Fruit fly (Drosophila melanogaster): ENCODE results near the gene Surf4.

Gene Surf4

dm6 chr3R:15330472-15330871 is 15.5 kb downstream of the Surf4 start, which contains the start of gene mRpL9:
TSS of gene mRpL9 (plus strand) at chr3R:15330738.
- no peak for TF ChIP-seq ttk (optimal IDR thresholded peaks at IDR 0.05)
- TF ChIP-seq h (optimal IDR thresholded peaks at IDR 0.05) = no peak
- TF ChIP-seq Myc (optimal IDR thresholded peaks at IDR 0.05) = no peak
- no peak for TF ChIP-seq Sin3A (optimal IDR thresholded peaks at IDR 0.05)
- no peak for TF ChIP-seq insv (optimal IDR thresholded peaks at IDR 0.05)
- TF ChIP-seq psq (optimal IDR thresholded peaks at IDR 0.05) = no peak

- TF ChIP-seq ttk (optimal IDR thresholded peaks at IDR 0.05) (no peak), Myc (optimal IDR thresholded peaks at IDR 0.05) (no peak)
Observed at dm6 chr3R:15328083-15328779, 17.7 kb downstream of the Surf4 start, which contains the start of the genes CG6236 and ea. TSS of gene CG6236 (minus strand) at chr3R:15328269. TSS of gene ea (plus strand) at chr3R:15328729.

- TF ChIP-seq Myc (optimal IDR thresholded peaks at IDR 0.05) = no peak
- TF ChIP-seq psq (optimal IDR thresholded peaks at IDR 0.05) = no peak
- no peak for TF ChIP-seq insv (optimal IDR thresholded peaks at IDR 0.05)
- TF ChIP-seq ttk (optimal IDR thresholded peaks at IDR 0.05) = no peak
- TF ChIP-seq Sin3A (optimal IDR thresholded peaks at IDR 0.05) = no peak
- TF ChIP-seq h (optimal IDR thresholded peaks at IDR 0.05) = no peak
Observed at dm6 chr3R:15320747-15321085, 25.3 kb downstream of the Surf4 start, which contains the start of gene ear. TSS of gene ear (plus strand) at chr3R:15320756.

- no peak for TF ChIP-seq h (optimal IDR thresholded peaks at IDR 0.05)
- TF ChIP-seq psq (optimal IDR thresholded peaks at IDR 0.05) = no peak
- TF ChIP-seq insv (optimal IDR thresholded peaks at IDR 0.05) = no peak
Observed at dm6 chr3R:15319912-15320746, 25.8 kb downstream of the Surf4 start, which contains the start of the genes CG6276 and CG44040. TSS of gene CG6276 (minus strand) at chr3R:15320069. TSS of gene CG44040 (plus strand) at chr3R:15320378.

- TF ChIP-seq insv (optimal IDR thresholded peaks at IDR 0.05) (no peak), psq (optimal IDR thresholded peaks at IDR 0.05) (no peak), h (optimal IDR thresholded peaks at IDR 0.05) (no peak), Sin3A (optimal IDR thresholded peaks at IDR 0.05) (no peak), Myc (optimal IDR thresholded peaks at IDR 0.05) (no peak), ttk (optimal IDR thresholded peaks at IDR 0.05) (no peak)
Observed at dm6 chr3R:15316326-15316725, 29.6 kb downstream of the Surf4 start, which contains the start of gene CG14866. TSS of gene CG14866 (plus strand) at chr3R:15316471.

- TF ChIP-seq ttk (optimal IDR thresholded peaks at IDR 0.05) (no peak), insv (optimal IDR thresholded peaks at IDR 0.05) (no peak), Myc (optimal IDR thresholded peaks at IDR 0.05) (no peak), h (optimal IDR thresholded peaks at IDR 0.05) (no peak), Sin3A (optimal IDR thresholded peaks at IDR 0.05) (no peak), psq (optimal IDR thresholded peaks at IDR 0.05) (no peak)
Observed at dm6 chr3R:15313836-15314235, 32.1 kb downstream of the Surf4 start.

- TF ChIP-seq Myc (optimal IDR thresholded peaks at IDR 0.05) = no peak
- no peak for TF ChIP-seq Sin3A (optimal IDR thresholded peaks at IDR 0.05)
- TF ChIP-seq insv (optimal IDR thresholded peaks at IDR 0.05) = no peak
- TF ChIP-seq psq (optimal IDR thresholded peaks at IDR 0.05) = no peak
- TF ChIP-seq h (optimal IDR thresholded peaks at IDR 0.05) = no peak
- no peak for TF ChIP-seq ttk (optimal IDR thresholded peaks at IDR 0.05)
Observed at dm6 chr3R:15310695-15311094, 35.3 kb downstream of the Surf4 start.

- TF ChIP-seq ttk (optimal IDR thresholded peaks at IDR 0.05) (no peak), Myc (optimal IDR thresholded peaks at IDR 0.05) (no peak), insv (optimal IDR thresholded peaks at IDR 0.05) (no peak), Sin3A (optimal IDR thresholded peaks at IDR 0.05) (no peak), psq (optimal IDR thresholded peaks at IDR 0.05) (no peak)
Observed at dm6 chr3R:15309924-15310323, 36.1 kb downstream of the Surf4 start, which contains the start of gene Tm2. TSS of gene Tm2 (plus strand) at chr3R:15310193.

dm6 chr3R:15305246-15305645 is 40.7 kb downstream of the Surf4 start:
- TF ChIP-seq Sin3A (optimal IDR thresholded peaks at IDR 0.05) (no peak), insv (optimal IDR thresholded peaks at IDR 0.05) (no peak), ttk (optimal IDR thresholded peaks at IDR 0.05) (no peak), h (optimal IDR thresholded peaks at IDR 0.05) (no peak)

- TF ChIP-seq Sin3A (optimal IDR thresholded peaks at IDR 0.05) (no peak), insv (optimal IDR thresholded peaks at IDR 0.05) (no peak), h (optimal IDR thresholded peaks at IDR 0.05) (no peak), ttk (optimal IDR thresholded peaks at IDR 0.05) (no peak), Myc (optimal IDR thresholded peaks at IDR 0.05) (no peak), psq (optimal IDR thresholded peaks at IDR 0.05) (no peak)
Observed at dm6 chr3R:15297904-15298303, 48.1 kb downstream of the Surf4 start.

dm6 chr3R:15293878-15294350 is 52.1 kb downstream of the Surf4 start:
- no peak for TF ChIP-seq ttk (optimal IDR thresholded peaks at IDR 0.05)
- TF ChIP-seq insv (optimal IDR thresholded peaks at IDR 0.05) = no peak
- no peak for TF ChIP-seq Myc (optimal IDR thresholded peaks at IDR 0.05)
- no peak for TF ChIP-seq h (optimal IDR thresholded peaks at IDR 0.05)
- no peak for TF ChIP-seq psq (optimal IDR thresholded peaks at IDR 0.05)
- TF ChIP-seq Sin3A (optimal IDR thresholded peaks at IDR 0.05) = no peak
